Fruit fly (Drosophila melanogaster): ENCODE data around the gene CG2991.

CG2991 gene

dm6 chr2L:2830341-2830800, 26.6 kb upstream of the CG2991 start (continued):
- TF ChIP-seq ara (GFP tag; IDR thresholded peaks at IDR 0.05) (peak; percentile 70), Ets65A (GFP tag) (peak; percentile 76), CG10366 (GFP tag; IDR thresholded peaks at IDR 0.05) (peak; percentile 72), CG2712 (tag; optimal IDR thresholded peaks at IDR 0.05) (peak; percentile 95), Trl (optimal IDR thresholded peaks at IDR 0.05) (peak in 1 of 2 experiments; percentile 41), Trl (GFP tag; optimal IDR thresholded peaks at IDR 0.05) (peak; percentile 35), ham (GFP tag; IDR thresholded peaks at IDR 0.05) (no peak), chm (GFP tag; IDR thresholded peaks at IDR 0.05) (peak; percentile 46; the same call in 1 of the 2 replicates), CG2199 (GFP tag; IDR thresholded peaks at IDR 0.05) (no peak), tin (GFP tag; optimal IDR thresholded peaks at IDR 0.05) (peak; percentile 89), CG5180 (GFP tag; optimal IDR thresholded peaks at IDR 0.05) (peak; percentile 77), Abd-B (GFP tag; optimal IDR thresholded peaks at IDR 0.05) (peak; percentile 83), CG12104 (GFP tag; optimal IDR thresholded peaks at IDR 0.05) (peak; percentile 91), esg (GFP tag; conservative IDR thresholded peaks at IDR 0.05) (peak; percentile 73), CG13775 (GFP tag; optimal IDR thresholded peaks at IDR 0.05) (peak; percentile 92), Fer3 (tag; optimal IDR thresholded peaks at IDR 0.05) (peak; percentile 74), luna (GFP tag; optimal IDR thresholded peaks at IDR 0.05) (no peak), CG7987 (GFP tag; optimal IDR thresholded peaks at IDR 0.05) (peak; percentile 42), CG8281 (tag; optimal IDR thresholded peaks at IDR 0.05) (peak; percentile 69), CG9727 (GFP tag; optimal IDR thresholded peaks at IDR 0.05) (peak; percentile 97), H15 (GFP tag; IDR thresholded peaks at IDR 0.05) (peak; percentile 75; the same call in 2 of the 3 replicates), nau (GFP tag; optimal IDR thresholded peaks at IDR 0.05) (peak; percentile 84), crol (GFP tag; IDR thresholded peaks at IDR 0.05) (0 out of 2 replicates have a peak, but pooled peaks have one; percentile 1), mam (GFP tag; optimal IDR thresholded peaks at IDR 0.05) (peak; percentile 50), sqz (GFP tag; optimal IDR thresholded peaks at IDR 0.05) (peak; percentile 74), ftz-f1 (GFP tag; optimal IDR thresholded peaks at IDR 0.05) (no peak), slp2 (GFP tag; optimal IDR thresholded peaks at IDR 0.05) (peak; percentile 29), CG18599 (GFP tag; optimal IDR thresholded peaks at IDR 0.05) (peak; percentile 89), Jarid2 (GFP tag; optimal IDR thresholded peaks at IDR 0.05) (peak; percentile 42), Hmr (GFP tag; optimal IDR thresholded peaks at IDR 0.05) (peak; percentile 87), CG13123 (GFP tag; optimal IDR thresholded peaks at IDR 0.05) (peak; percentile 45), pb (GFP tag; optimal IDR thresholded peaks at IDR 0.05) (no peak), CG10959 (GFP tag; IDR thresholded peaks at IDR 0.05) (peak; percentile 55; the same call in 1 of the 2 replicates), dmrt11E (tag; optimal IDR thresholded peaks at IDR 0.05) (peak; percentile 94), ab (GFP tag; optimal IDR thresholded peaks at IDR 0.05) (peak; percentile 36), Side (GFP tag; optimal IDR thresholded peaks at IDR 0.05) (peak; percentile 47), CG10147 (GFP tag; optimal IDR thresholded peaks at IDR 0.05) (peak; percentile 93), gcm2 (GFP tag; optimal IDR thresholded peaks at IDR 0.05) (peak; percentile 72), Dfd (GFP tag; optimal IDR thresholded peaks at IDR 0.05) (no peak), Rx (GFP tag; IDR thresholded peaks at IDR 0.05) (0 out of 2 replicates have a peak, but pooled peaks have one; percentile 28), CG34224 (GFP tag; IDR thresholded peaks at IDR 0.05; ENCODE audit: partially characterized antibody) (no peak), Mrtf (GFP tag; IDR thresholded peaks at IDR 0.05) (peak; percentile 41; the same call in 1 of the 3 replicates), Chrac-16 (GFP tag; optimal IDR thresholded peaks at IDR 0.05) (peak; percentile 77), CG18476 (GFP tag; optimal IDR thresholded peaks at IDR 0.05) (peak; percentile 86), zfh1 (GFP tag; IDR thresholded peaks at IDR 0.05) (peak; percentile 67; the same call in 2 of the 3 replicates), CG6272 (GFP tag; IDR thresholded peaks at IDR 0.05) (peak; percentile 73), CG16779 (GFP tag; IDR thresholded peaks at IDR 0.05) (no peak), CG12155 (GFP tag; optimal IDR thresholded peaks at IDR 0.05) (peak; percentile 71), yki (optimal IDR thresholded peaks at IDR 0.05) (no peak), CG11504 (tag; optimal IDR thresholded peaks at IDR 0.05) (peak; percentile 93), bcd (GFP tag; optimal IDR thresholded peaks at IDR 0.05) (peak; percentile 90), CG4854 (GFP tag; optimal IDR thresholded peaks at IDR 0.05) (peak; percentile 76)

Data from whole organism, embryonic.